Worm (Caenorhabditis elegans): ENCODE data around the gene F53F4.15.

- TF ChIP-seq egl-27 (tag; optimal IDR thresholded peaks at IDR 0.05) (no peak), ztf-4 (tag; optimal IDR thresholded peaks at IDR 0.05) (no peak), mab-5 (tag; optimal IDR thresholded peaks at IDR 0.05) (no peak)
Observed at ce11 chrV:13589494-13590176, 31.1 kb upstream of the F53F4.15 start, which contains the start of the genes F53F4.2 and F53F4.18.
